Fruit fly (Drosophila melanogaster) whole organism, pupa: Measurements from ENCODE around the gene ssp5.
A peak's percentile ranks its signal among the peaks of the same experiment; 100 is the strongest.

Experiments used
- CG10348 ChIP-seq: fragments of 200-800 bp; sonication (Bioruptor generic); IDR thresholded peaks from 2 replicates; pipeline ENCODE4 v1.3.6; 2022; ENCODE audit warnings: missing biosample characterization, missing genetic modification characterization
- CG12605 ChIP-seq: fragments of 200-800 bp; sonication (Bioruptor generic); IDR thresholded peaks from 2 replicates; pipeline ENCODE4 v1.3.6; 2022; ENCODE audit warnings: missing biosample characterization, missing genetic modification characterization
- CG13204 ChIP-seq: fragments of 200-800 bp; sonication (Bioruptor generic); optimal IDR thresholded peaks from 2 replicates; lab custom pipeline; 2018; ENCODE audit warnings: missing biosample characterization, mild to moderate bottlenecking, missing genetic modification characterization, moderate library complexity
- CG14655 ChIP-seq: fragments of 200-800 bp; sonication (Bioruptor generic); optimal IDR thresholded peaks from 3 replicates; lab custom pipeline; 2017; ENCODE audit warnings: mild to moderate bottlenecking, missing biosample characterization, missing genetic modification reagents, missing genetic modification characterization
- CG15710 ChIP-seq: fragments of 200-800 bp; sonication (Bioruptor generic); optimal IDR thresholded peaks from 2 replicates; lab custom pipeline; 2018; ENCODE audit warnings: missing biosample characterization, mild to moderate bottlenecking, missing genetic modification characterization, moderate library complexity
- CG17806 ChIP-seq: fragments of 200-800 bp; sonication (Bioruptor generic); optimal IDR thresholded peaks from 2 replicates; lab custom pipeline; 2018; ENCODE audit warnings: missing biosample characterization, mild to moderate bottlenecking, missing genetic modification characterization, moderate library complexity
- CG32121 ChIP-seq: fragments of 200-800 bp; sonication (Bioruptor generic); IDR thresholded peaks from 2 replicates; pipeline ENCODE4 v1.3.6; 2022; ENCODE audit warnings: missing biosample characterization, missing genetic modification characterization
- CG34367 ChIP-seq: fragments of 200-800 bp; sonication (Bioruptor generic); optimal IDR thresholded peaks from 2 replicates; lab custom pipeline; 2018; ENCODE audit warnings: missing biosample characterization, mild to moderate bottlenecking, missing genetic modification characterization
- CG4496 ChIP-seq: fragments of 200-800 bp; sonication (Bioruptor generic); IDR thresholded peaks from 3 replicates; pipeline ENCODE4 v1.3.6; 2022; ENCODE audit warnings: missing biosample characterization, missing genetic modification characterization
- CG8159 ChIP-seq: fragments of 200-800 bp; sonication (Bioruptor generic); optimal IDR thresholded peaks from 3 replicates; lab custom pipeline; 2018; ENCODE audit warnings: missing biosample characterization, mild to moderate bottlenecking, missing genetic modification characterization, moderate library complexity
- CG8301 ChIP-seq: fragments of 200-800 bp; sonication (Bioruptor generic); optimal IDR thresholded peaks from 2 replicates; lab custom pipeline; 2018; ENCODE audit warnings: missing biosample characterization, mild to moderate bottlenecking, missing genetic modification characterization
- CG9948 ChIP-seq: fragments of 200-800 bp; sonication (Bioruptor generic); optimal IDR thresholded peaks from 2 replicates; lab custom pipeline; 2018; ENCODE audit warnings: missing biosample characterization, mild to moderate bottlenecking, missing genetic modification characterization, moderate library complexity
- D1 ChIP-seq: fragments of 200-800 bp; sonication (Bioruptor generic); optimal IDR thresholded peaks from 2 replicates; lab custom pipeline; 2018; ENCODE audit warnings: missing biosample characterization, mild to moderate bottlenecking, missing genetic modification characterization, moderate library complexity
- EcR ChIP-seq: fragments of 200-800 bp; sonication (Bioruptor generic); optimal IDR thresholded peaks from 3 replicates; lab custom pipeline; 2019; ENCODE audit warnings: missing biosample characterization, missing genetic modification characterization, mild to moderate bottlenecking, moderate library complexity, missing genetic modification reagents
- Ets98B ChIP-seq: fragments of 200-800 bp; sonication (Bioruptor generic); IDR thresholded peaks from 2 replicates; pipeline ENCODE4 v1.3.6; 2022; ENCODE audit warnings: missing biosample characterization, missing genetic modification characterization
- Pif1A ChIP-seq: fragments of 200-800 bp; sonication (Bioruptor generic); optimal IDR thresholded peaks from 3 replicates; lab custom pipeline; 2016; ENCODE audit warnings: missing biosample characterization, missing genetic modification characterization
- Pif1B ChIP-seq: fragments of 200-800 bp; sonication (Bioruptor generic); optimal IDR thresholded peaks from 3 replicates; lab custom pipeline; 2016; ENCODE audit warnings: missing biosample characterization, missing genetic modification characterization
- Snoo ChIP-seq: fragments of 200-800 bp; sonication (Bioruptor generic); optimal IDR thresholded peaks from 3 replicates; lab custom pipeline; 2017; ENCODE audit warnings: missing biosample characterization, mild to moderate bottlenecking, missing genetic modification characterization, inconsistent platforms
- fd96Ca ChIP-seq: fragments of 200-800 bp; sonication (Bioruptor generic); IDR thresholded peaks from 3 replicates; pipeline ENCODE4 v1.3.6; 2022; ENCODE audit warnings: missing biosample characterization, missing genetic modification characterization
- gl ChIP-seq: fragments of 200-800 bp; sonication (Bioruptor generic); optimal IDR thresholded peaks from 2 replicates; lab custom pipeline; 2018; ENCODE audit warnings: missing biosample characterization, mild to moderate bottlenecking, missing genetic modification characterization
- rn ChIP-seq: fragments of 200-800 bp; sonication (Bioruptor generic); IDR thresholded peaks from 2 replicates; pipeline ENCODE4 v1.3.6; 2022; ENCODE audit warnings: missing biosample characterization, missing genetic modification characterization

Gene ssp5

dm6 chr3R:11998130-11998529 is 34.8 kb upstream of the ssp5 start:
- TF ChIP-seq CG17806: no peak
- TF ChIP-seq CG14655 (GFP tag; lab: Kevin White, UChicago): no peak
- no peak for TF ChIP-seq D1
- no peak for TF ChIP-seq Pif1B (GFP tag; lab: Kevin White, UChicago)
- TF ChIP-seq Snoo (tag; lab: Kevin White, UChicago): no peak

- TF ChIP-seq CG12605 (GFP tag; lab: Robert Waterston, UW): 0 out of 2 replicates have a peak, but pooled peaks have one; percentile 26
- no peak for TF ChIP-seq CG8159 (tag; lab: Kevin White, UChicago)
- no peak for TF ChIP-seq CG13204 (GFP tag; lab: Kevin White, UChicago)
Observed at dm6 chr3R:11999074-11999473, 33.9 kb upstream of the ssp5 start, which contains the start of gene Ect3. Gene Ect3, plus strand, starts transcription at chr3R:11999278.

dm6 chr3R:12005417-12005816 is 27.5 kb upstream of the ssp5 start, which contains the start of gene Tk:
Gene Tk, minus strand, starts transcription at chr3R:12005473.
- no peak for TF ChIP-seq CG17806
- TF ChIP-seq CG12605 (GFP tag; lab: Robert Waterston, UW): peak; percentile 26; the same call in 1 of the 2 replicates

dm6 chr3R:12006417-12006816 is 26.5 kb upstream of the ssp5 start:
- TF ChIP-seq Ets98B (GFP tag; lab: Robert Waterston, UW) (no peak), fd96Ca (GFP tag; lab: Robert Waterston, UW) (0 out of 3 replicates have a peak, but pooled peaks have one; percentile 21), rn (GFP tag; lab: Robert Waterston, UW) (peak; percentile 11; the same call in 1 of the 2 replicates)

- TF ChIP-seq Ets98B (GFP tag; lab: Robert Waterston, UW) (no peak; the same call in 1 of the 2 replicates), CG4496 (GFP tag; lab: Robert Waterston, UW) (peak; percentile 54; the same call in 1 of the 3 replicates), Pif1A (GFP tag; lab: Kevin White, UChicago) (no peak), EcR (GFP tag; lab: Kevin White, UChicago) (peak; percentile 9), CG13204 (GFP tag; lab: Kevin White, UChicago) (no peak), CG32121 (GFP tag; lab: Robert Waterston, UW) (no peak; the same call in 1 of the 2 replicates), CG17806 (peak; percentile 61), fd96Ca (GFP tag; lab: Robert Waterston, UW) (no peak), CG15710 (peak; percentile 74), CG9948 (tag; lab: Kevin White, UChicago) (peak; percentile 77), CG34367 (tag; lab: Kevin White, UChicago) (peak; percentile 54), CG8301 (no peak), rn (GFP tag; lab: Robert Waterston, UW) (peak; percentile 57; the same call in 1 of the 2 replicates), CG12605 (GFP tag; lab: Robert Waterston, UW) (no peak), CG10348 (peak; percentile 46; the same call in 1 of the 2 replicates), gl (tag; lab: Kevin White, UChicago) (no peak), D1 (no peak), CG14655 (GFP tag; lab: Kevin White, UChicago) (no peak), CG8159 (tag; lab: Kevin White, UChicago) (peak; percentile 82), Snoo (tag; lab: Kevin White, UChicago) (peak; percentile 67), Pif1B (GFP tag; lab: Kevin White, UChicago) (no peak)
- TF ChIP-seq, all 21 proteins: peak for 10
Observed at dm6 chr3R:12010202-12010824, 22.6 kb upstream of the ssp5 start, which contains the start of the genes KLHL18 and GCC185. Gene KLHL18, minus strand, starts transcription at chr3R:12010434. Gene GCC185, plus strand, starts transcription at chr3R:12010772.

dm6 chr3R:12016828-12017280 is 16.1 kb upstream of the ssp5 start, which contains the start of the genes DCAF12 and Spt3:
Gene DCAF12, minus strand, starts transcription at chr3R:12017031.
Gene Spt3, plus strand, starts transcription at chr3R:12017156.
- peak; percentile 14 for TF ChIP-seq Pif1B (GFP tag; lab: Kevin White, UChicago)
- no peak for TF ChIP-seq CG14655 (GFP tag; lab: Kevin White, UChicago)
- no peak for TF ChIP-seq D1
- no peak for TF ChIP-seq CG4496 (GFP tag; lab: Robert Waterston, UW)
- TF ChIP-seq CG8301: no peak
- no peak for TF ChIP-seq CG12605 (GFP tag; lab: Robert Waterston, UW)
- TF ChIP-seq fd96Ca (GFP tag; lab: Robert Waterston, UW): no peak
- no peak for TF ChIP-seq CG8159 (tag; lab: Kevin White, UChicago)
- no peak for TF ChIP-seq Snoo (tag; lab: Kevin White, UChicago)
- TF ChIP-seq Ets98B (GFP tag; lab: Robert Waterston, UW): no peak
- no peak for TF ChIP-seq EcR (GFP tag; lab: Kevin White, UChicago)
- no peak for TF ChIP-seq CG13204 (GFP tag; lab: Kevin White, UChicago)
- TF ChIP-seq Pif1A (GFP tag; lab: Kevin White, UChicago): no peak
- no peak for TF ChIP-seq CG10348
- TF ChIP-seq CG34367 (tag; lab: Kevin White, UChicago): no peak
- TF ChIP-seq gl (tag; lab: Kevin White, UChicago): no peak
- TF ChIP-seq CG32121 (GFP tag; lab: Robert Waterston, UW): peak; percentile 21; the same call in 1 of the 2 replicates
- peak; percentile 32 for TF ChIP-seq CG17806
- TF ChIP-seq CG9948 (tag; lab: Kevin White, UChicago): no peak
- peak; percentile 54 for TF ChIP-seq CG15710
- no peak for TF ChIP-seq rn (GFP tag; lab: Robert Waterston, UW)
